Fruit fly (Drosophila melanogaster) whole organism, adult: ENCODE measurements around the gene CG32081.

Source experiments
- CG11617 ChIP-seq: fragments of 200-800 bp; sonication (Bioruptor generic); optimal IDR thresholded peaks from 2 replicates; lab custom pipeline; 2017; ENCODE audit warnings: mild to moderate bottlenecking, missing biosample characterization, missing genetic modification reagents, missing genetic modification characterization
- CG12768 ChIP-seq: fragments of 200-800 bp; sonication (Bioruptor generic); optimal IDR thresholded peaks from 2 replicates; lab custom pipeline; 2017; ENCODE audit warnings: missing biosample characterization, missing genetic modification characterization, mild to moderate bottlenecking, moderate library complexity, missing genetic modification reagents
- CG14711 ChIP-seq: fragments of 200-800 bp; sonication (Bioruptor generic); optimal IDR thresholded peaks from 2 replicates; lab custom pipeline; 2018; ENCODE audit warnings: missing biosample characterization, mild to moderate bottlenecking, missing genetic modification characterization, moderate library complexity
- CG1620 ChIP-seq: fragments of 200-800 bp; sonication (Bioruptor generic); optimal IDR thresholded peaks from 2 replicates; lab custom pipeline; 2016; ENCODE audit warnings: missing biosample characterization, missing genetic modification characterization
- CG33017 ChIP-seq: fragments of 200-800 bp; sonication (Bioruptor generic); optimal IDR thresholded peaks from 2 replicates; lab custom pipeline; 2018; ENCODE audit warnings: missing biosample characterization, mild to moderate bottlenecking, missing genetic modification characterization, moderate library complexity
- CG5204 ChIP-seq: fragments of 200-800 bp; sonication (Bioruptor generic); optimal IDR thresholded peaks from 2 replicates; lab custom pipeline; 2016; ENCODE audit warnings: missing biosample characterization, missing genetic modification characterization
- CG7045 ChIP-seq: fragments of 200-800 bp; sonication (Bioruptor generic); optimal IDR thresholded peaks from 2 replicates; lab custom pipeline; 2017; ENCODE audit warnings: missing biosample characterization, mild to moderate bottlenecking, missing genetic modification characterization
- CG7101 ChIP-seq: fragments of 200-800 bp; sonication (Bioruptor generic); optimal IDR thresholded peaks from 2 replicates; lab custom pipeline; 2018; ENCODE audit warnings: missing biosample characterization, mild to moderate bottlenecking, missing genetic modification characterization, moderate library complexity
- Clk ChIP-seq: fragments of 200-800 bp; sonication (Bioruptor generic); optimal IDR thresholded peaks from 2 replicates; lab custom pipeline; 2017; ENCODE audit warnings: missing biosample characterization, missing genetic modification characterization
- Crg-1 ChIP-seq: fragments of 200-800 bp; sonication (Bioruptor generic); optimal IDR thresholded peaks from 2 replicates; lab custom pipeline; 2016; ENCODE audit warnings: missing biosample characterization, missing genetic modification characterization
- Hr96 ChIP-seq: fragments of 200-800 bp; sonication (Bioruptor generic); optimal IDR thresholded peaks from 2 replicates; lab custom pipeline; 2016; ENCODE audit warnings: missing biosample characterization, missing genetic modification characterization
- Mnt ChIP-seq: fragments of 200-800 bp; sonication (Bioruptor generic); optimal IDR thresholded peaks from 2 replicates; lab custom pipeline; 2016; ENCODE audit warnings: missing biosample characterization, mild to moderate bottlenecking, missing genetic modification characterization
- bab1 ChIP-seq: fragments of 200-800 bp; sonication (Bioruptor generic); optimal IDR thresholded peaks from 3 replicates; lab custom pipeline; 2019; ENCODE audit warnings: missing biosample characterization, mild to moderate bottlenecking, missing genetic modification characterization, moderate library complexity
- cic ChIP-seq: fragments of 200-800 bp; sonication (Bioruptor generic); optimal IDR thresholded peaks from 2 replicates; lab custom pipeline; 2017; ENCODE audit warnings: missing biosample characterization, mild to moderate bottlenecking, missing genetic modification characterization, moderate library complexity
- cnc ChIP-seq, 2 experiments: fragments of >200 bp; optimal IDR thresholded peaks; 2 replicates each; lab custom pipeline; 2017
- kay ChIP-seq: fragments of 200-800 bp; sonication (Bioruptor generic); peaks from one replicate; lab custom pipeline; 2016; ENCODE audit warnings: missing biosample characterization, missing genetic modification characterization, borderline replicate concordance
- ovo ChIP-seq: fragments of 200-800 bp; sonication (Bioruptor generic); optimal IDR thresholded peaks from 2 replicates; lab custom pipeline; 2016; ENCODE audit warnings: missing biosample characterization, missing genetic modification characterization
- pad ChIP-seq: fragments of 200-800 bp; sonication (Bioruptor generic); optimal IDR thresholded peaks from 3 replicates; lab custom pipeline; 2017; ENCODE audit warnings: missing biosample characterization, missing genetic modification characterization, mild to moderate bottlenecking, moderate library complexity, missing genetic modification reagents
- tj ChIP-seq: fragments of 200-800 bp; sonication (Bioruptor generic); optimal IDR thresholded peaks from 3 replicates; lab custom pipeline; 2017; ENCODE audit warnings: missing biosample characterization, mild to moderate bottlenecking, missing genetic modification characterization, moderate library complexity
- toe ChIP-seq: fragments of 200-800 bp; sonication (Bioruptor generic); optimal IDR thresholded peaks from 2 replicates; lab custom pipeline; 2016; ENCODE audit warnings: missing biosample characterization, missing genetic modification characterization

The CG32081 gene

DNA sequence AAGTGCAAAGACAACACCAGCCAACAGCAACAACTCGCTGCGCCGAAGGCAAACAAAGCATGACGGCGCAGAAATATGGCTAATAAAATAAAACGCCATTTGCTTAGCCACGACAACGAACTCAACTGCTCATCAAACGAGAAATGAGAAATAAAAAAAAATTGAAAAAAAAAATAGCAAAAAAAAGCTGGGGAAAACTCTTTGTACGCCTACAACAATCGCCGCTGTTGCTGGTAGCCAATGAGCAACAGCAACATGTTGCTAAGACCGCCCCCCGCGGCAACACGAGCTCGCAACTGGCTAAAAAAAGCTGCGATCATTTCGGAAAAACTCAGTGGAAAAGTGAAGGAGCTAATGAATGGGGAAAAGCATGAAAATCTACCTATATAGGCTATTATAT, 37.5 kb upstream of the CG32081 start:
- TF ChIP-seq pad (GFP tag; lab: Kevin White, UChicago) (no peak), CG5204 (GFP tag; lab: Kevin White, UChicago) (no peak), cnc (optimal IDR thresholded peaks at IDR 0.05; lab: Kevin White, UChicago) (peak in 1 of 2 experiments; percentile 60), toe (GFP tag; lab: Kevin White, UChicago) (no peak), CG7045 (no peak), Crg-1 (GFP tag; lab: Kevin White, UChicago) (no peak), kay (GFP tag; lab: Kevin White, UChicago) (no peak)

DNA sequence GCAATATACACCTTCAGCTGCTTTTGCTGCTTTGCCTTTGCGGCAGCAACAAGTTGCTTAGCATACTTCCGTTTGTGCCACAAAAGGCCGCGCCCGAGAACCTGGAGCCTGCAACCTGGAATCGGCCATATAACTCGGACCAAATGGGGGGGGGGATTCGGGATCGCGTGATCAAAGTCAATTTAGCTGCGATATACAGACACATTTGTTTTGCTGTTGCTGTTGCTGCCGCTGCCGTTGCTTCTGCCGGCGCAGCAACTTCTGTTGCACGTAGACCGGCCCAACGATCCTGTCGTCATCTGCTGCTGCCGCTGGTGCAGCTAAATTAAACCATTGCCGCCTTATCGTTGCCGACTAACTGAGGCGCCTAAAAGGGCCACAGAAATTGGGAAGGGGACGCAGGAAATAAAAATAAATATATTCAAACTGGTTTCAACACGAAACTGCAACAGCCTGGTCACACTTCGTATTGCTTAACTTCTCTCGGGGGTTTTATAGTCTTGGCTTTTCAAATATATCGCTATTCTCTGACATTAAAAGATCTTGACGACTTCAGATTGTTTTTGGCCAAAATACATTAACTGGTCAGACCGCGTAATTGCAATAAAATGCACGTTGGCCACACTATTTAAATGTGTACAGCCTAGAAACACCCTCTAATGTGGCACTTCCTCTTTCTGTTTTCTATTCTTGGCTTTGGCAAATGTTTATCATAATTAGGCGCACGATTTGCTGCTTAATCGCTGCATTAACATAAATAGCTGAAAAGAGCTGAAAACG, 35.9 kb upstream of the CG32081 start:
- TF ChIP-seq CG7101 (tag; lab: Kevin White, UChicago) (no peak), Crg-1 (GFP tag; lab: Kevin White, UChicago) (no peak), cic (GFP tag; lab: Kevin White, UChicago) (no peak), Clk (GFP tag; lab: Kevin White, UChicago) (no peak), cnc (optimal IDR thresholded peaks at IDR 0.05; lab: Kevin White, UChicago) (no peak), toe (GFP tag; lab: Kevin White, UChicago) (no peak), bab1 (GFP tag; lab: Kevin White, UChicago) (no peak), pad (GFP tag; lab: Kevin White, UChicago) (no peak), tj (GFP tag; lab: Kevin White, UChicago) (no peak), CG12768 (GFP tag; lab: Kevin White, UChicago) (no peak), kay (GFP tag; lab: Kevin White, UChicago) (no peak)

DNA sequence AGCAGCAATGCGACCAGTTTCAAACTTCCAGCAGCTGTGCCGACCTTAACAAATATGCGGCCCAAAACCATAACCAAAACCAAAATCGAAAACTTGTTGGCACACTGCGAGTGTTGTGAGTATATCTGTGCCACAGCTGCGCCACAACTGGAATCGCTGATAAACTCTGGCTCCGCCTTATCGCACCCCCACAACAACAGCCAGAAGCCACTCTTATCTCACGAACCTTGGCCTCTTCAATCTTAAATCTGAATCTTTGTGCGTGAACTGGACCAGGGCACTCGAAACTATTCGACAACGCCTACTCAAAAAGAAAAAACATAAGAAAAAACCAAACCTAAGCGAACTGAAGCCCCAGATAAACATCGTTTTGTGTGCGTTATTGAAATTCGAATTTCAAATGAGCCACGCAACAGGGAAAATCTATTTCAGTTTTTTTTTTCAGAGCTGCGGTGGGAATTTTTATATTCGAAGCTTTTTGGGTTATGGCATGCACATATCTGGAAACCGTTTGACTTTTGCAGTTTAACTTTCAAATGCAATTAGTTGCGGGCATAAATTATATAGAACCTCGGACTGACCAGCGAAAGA, 30.0 kb upstream of the CG32081 start:
- TF ChIP-seq kay (GFP tag; lab: Kevin White, UChicago) = no peak
- TF ChIP-seq pad (GFP tag; lab: Kevin White, UChicago) = no peak
- no peak for TF ChIP-seq ovo (GFP tag; lab: Kevin White, UChicago)
- TF ChIP-seq bab1 (GFP tag; lab: Kevin White, UChicago) = no peak
- TF ChIP-seq toe (GFP tag; lab: Kevin White, UChicago) = no peak
- no peak for TF ChIP-seq CG11617 (GFP tag; lab: Kevin White, UChicago)
- TF ChIP-seq CG5204 (GFP tag; lab: Kevin White, UChicago) = no peak
- no peak for TF ChIP-seq tj (GFP tag; lab: Kevin White, UChicago)
- TF ChIP-seq Crg-1 (GFP tag; lab: Kevin White, UChicago) = no peak
- no peak for TF ChIP-seq CG33017 (tag; lab: Kevin White, UChicago)
- no peak for TF ChIP-seq Hr96 (GFP tag; lab: Kevin White, UChicago)
- no peak for TF ChIP-seq CG1620 (GFP tag; lab: Kevin White, UChicago)
- no peak for TF ChIP-seq Mnt (GFP tag; lab: Kevin White, UChicago)
- TF ChIP-seq cic (GFP tag; lab: Kevin White, UChicago) = no peak
- no peak for TF ChIP-seq CG12768 (GFP tag; lab: Kevin White, UChicago)

DNA sequence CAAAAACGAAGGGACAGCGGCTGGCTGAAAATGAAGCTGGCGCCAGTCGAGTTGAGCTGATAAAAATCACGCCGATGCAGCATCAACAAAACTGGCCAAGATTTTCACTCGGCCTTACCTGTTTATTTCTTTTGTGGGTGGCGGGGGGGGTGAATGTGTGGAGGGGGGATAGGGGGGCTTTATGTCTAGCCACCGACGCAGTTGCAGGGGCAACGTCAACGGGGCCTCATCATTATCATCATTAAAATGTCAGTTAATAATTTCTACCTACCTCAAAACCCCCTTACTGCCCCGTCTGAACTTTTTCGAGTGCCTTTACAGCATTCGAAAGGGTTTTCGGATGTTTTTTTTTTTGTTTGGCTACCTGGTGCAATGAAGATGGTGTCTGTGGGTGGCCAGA, 27.8 kb upstream of the CG32081 start:
- no peak for TF ChIP-seq Hr96 (GFP tag; lab: Kevin White, UChicago)
- no peak for TF ChIP-seq ovo (GFP tag; lab: Kevin White, UChicago)
- TF ChIP-seq CG12768 (GFP tag; lab: Kevin White, UChicago) = no peak
- TF ChIP-seq CG7101 (tag; lab: Kevin White, UChicago) = no peak
- TF ChIP-seq toe (GFP tag; lab: Kevin White, UChicago) = no peak
- no peak for TF ChIP-seq CG7045
- TF ChIP-seq Clk (GFP tag; lab: Kevin White, UChicago) = no peak
- TF ChIP-seq cnc (optimal IDR thresholded peaks at IDR 0.05; lab: Kevin White, UChicago) = no peak
- TF ChIP-seq CG33017 (tag; lab: Kevin White, UChicago) = no peak
- no peak for TF ChIP-seq CG14711 (tag; lab: Kevin White, UChicago)
- TF ChIP-seq kay (GFP tag; lab: Kevin White, UChicago) = no peak
- no peak for TF ChIP-seq CG1620 (GFP tag; lab: Kevin White, UChicago)
- TF ChIP-seq tj (GFP tag; lab: Kevin White, UChicago) = no peak
- no peak for TF ChIP-seq cic (GFP tag; lab: Kevin White, UChicago)
- TF ChIP-seq CG5204 (GFP tag; lab: Kevin White, UChicago) = no peak
- no peak for TF ChIP-seq Mnt (GFP tag; lab: Kevin White, UChicago)
- no peak for TF ChIP-seq CG11617 (GFP tag; lab: Kevin White, UChicago)
- no peak for TF ChIP-seq pad (GFP tag; lab: Kevin White, UChicago)

DNA sequence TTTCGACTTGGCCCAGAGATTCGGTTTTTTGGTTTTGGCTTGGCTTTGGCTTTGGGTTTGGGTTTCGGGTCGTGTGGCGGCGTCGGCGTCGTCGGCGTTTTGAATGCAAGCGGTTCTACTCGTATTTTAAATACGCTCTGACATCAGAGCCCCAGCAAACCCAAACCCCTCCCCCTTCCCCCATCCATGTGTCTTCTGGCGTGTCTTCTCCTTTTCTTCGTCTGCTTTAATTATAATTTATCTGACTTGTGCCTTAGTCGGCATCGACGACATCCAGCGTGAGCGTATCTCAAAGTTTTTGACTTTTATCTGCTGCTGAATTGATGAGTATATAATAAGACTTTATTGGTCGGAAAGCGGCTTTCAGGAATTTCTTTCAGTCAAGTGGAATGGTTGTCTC, 25.7 kb upstream of the CG32081 start:
- TF ChIP-seq ovo (GFP tag; lab: Kevin White, UChicago) (no peak), CG12768 (GFP tag; lab: Kevin White, UChicago) (no peak), cic (GFP tag; lab: Kevin White, UChicago) (no peak), Clk (GFP tag; lab: Kevin White, UChicago) (no peak), kay (GFP tag; lab: Kevin White, UChicago) (no peak), Crg-1 (GFP tag; lab: Kevin White, UChicago) (no peak), Hr96 (GFP tag; lab: Kevin White, UChicago) (no peak), CG1620 (GFP tag; lab: Kevin White, UChicago) (no peak), CG14711 (tag; lab: Kevin White, UChicago) (no peak), bab1 (GFP tag; lab: Kevin White, UChicago) (no peak), CG7045 (no peak), CG33017 (tag; lab: Kevin White, UChicago) (no peak), Mnt (GFP tag; lab: Kevin White, UChicago) (no peak), toe (GFP tag; lab: Kevin White, UChicago) (no peak), cnc (optimal IDR thresholded peaks at IDR 0.05; lab: Kevin White, UChicago) (no peak), CG11617 (GFP tag; lab: Kevin White, UChicago) (no peak), CG7101 (tag; lab: Kevin White, UChicago) (no peak), tj (GFP tag; lab: Kevin White, UChicago) (no peak), pad (GFP tag; lab: Kevin White, UChicago) (no peak)
